Fruit fly (Drosophila melanogaster): Measurements from ENCODE around the gene CG5478.

Gene CG5478

dm6 chr3R:15972979-15973486, 39.5 kb upstream of the CG5478 start, which contains the start of gene Hel89B (continued):
- TF ChIP-seq CG9437 (GFP tag; optimal IDR thresholded peaks at IDR 0.05): no peak
- TF ChIP-seq CG15269 (tag; optimal IDR thresholded peaks at IDR 0.05): peak; percentile 59
- TF ChIP-seq CG11560 (tag; IDR thresholded peaks at IDR 0.05): no peak
- peak; percentile 62 for TF ChIP-seq CG12942 (GFP tag; optimal IDR thresholded peaks at IDR 0.05)
- TF ChIP-seq CG33557 (GFP tag; optimal IDR thresholded peaks at IDR 0.05): peak; percentile 5
- no peak for TF ChIP-seq ewg (GFP tag; optimal IDR thresholded peaks at IDR 0.05)
- TF ChIP-seq CG14441 (GFP tag; IDR thresholded peaks at IDR 0.05): no peak
- no peak for TF ChIP-seq Trl (optimal IDR thresholded peaks at IDR 0.05)
- peak; percentile 53 for TF ChIP-seq Trl (GFP tag; optimal IDR thresholded peaks at IDR 0.05)
- TF ChIP-seq CG10431 (GFP tag; optimal IDR thresholded peaks at IDR 0.05): no peak
- TF ChIP-seq Bteb2 (GFP tag; optimal IDR thresholded peaks at IDR 0.05): peak; percentile 42
- peak; percentile 9 for TF ChIP-seq HHEX (GFP tag; optimal IDR thresholded peaks at IDR 0.05)
- peak; percentile 19 for TF ChIP-seq CG9727 (GFP tag; optimal IDR thresholded peaks at IDR 0.05)
- TF ChIP-seq Aef1 (GFP tag; IDR thresholded peaks at IDR 0.05): no peak
- no peak for TF ChIP-seq CG10321 (GFP tag; IDR thresholded peaks at IDR 0.05)
- no peak for TF ChIP-seq CG4617 (GFP tag; optimal IDR thresholded peaks at IDR 0.05; ENCODE audit: borderline replicate concordance)
- no peak for TF ChIP-seq E2f1 (GFP tag; IDR thresholded peaks at IDR 0.05)
- TF ChIP-seq CG4820 (GFP tag; optimal IDR thresholded peaks at IDR 0.05): peak; percentile 30
- TF ChIP-seq corto (GFP tag; optimal IDR thresholded peaks at IDR 0.05): no peak
- peak; percentile 52 for TF ChIP-seq CG13894 (tag; optimal IDR thresholded peaks at IDR 0.05)
- TF ChIP-seq pb (GFP tag; optimal IDR thresholded peaks at IDR 0.05): no peak
- TF ChIP-seq ATbp (GFP tag; optimal IDR thresholded peaks at IDR 0.05): no peak
- TF ChIP-seq chn (GFP tag; optimal IDR thresholded peaks at IDR 0.05): peak; percentile 45
- no peak for TF ChIP-seq disco-r (GFP tag; optimal IDR thresholded peaks at IDR 0.05)
- TF ChIP-seq CG2116 (GFP tag; optimal IDR thresholded peaks at IDR 0.05): peak; percentile 89
- TF ChIP-seq CG1602 (GFP tag; optimal IDR thresholded peaks at IDR 0.05): peak; percentile 64
- TF ChIP-seq Atf3 (GFP tag; optimal IDR thresholded peaks at IDR 0.05): peak; percentile 23
- TF ChIP-seq crp (GFP tag; optimal IDR thresholded peaks at IDR 0.05): peak in 1 of 2 experiments; percentile 35
- TF ChIP-seq pum (GFP tag; optimal IDR thresholded peaks at IDR 0.05): peak; percentile 75
- no peak for TF ChIP-seq chinmo (GFP tag; IDR thresholded peaks at IDR 0.05; ENCODE audit: partially characterized antibody)
- TF ChIP-seq CG15601 (tag; optimal IDR thresholded peaks at IDR 0.05): peak; percentile 46
- TF ChIP-seq CG4360 (GFP tag; IDR thresholded peaks at IDR 0.05): no peak
- peak; percentile 66 to 67 for TF ChIP-seq dpn (GFP tag; optimal IDR thresholded peaks at IDR 0.05)
- no peak for TF ChIP-seq ttk (GFP tag; IDR thresholded peaks at IDR 0.05)
- TF ChIP-seq CG1832 (GFP tag; optimal IDR thresholded peaks at IDR 0.05): peak; percentile 46
- no peak for TF ChIP-seq rib (GFP tag; IDR thresholded peaks at IDR 0.05)
- TF ChIP-seq Elba2 (GFP tag; optimal IDR thresholded peaks at IDR 0.05): peak; percentile 47
- TF ChIP-seq CG7556 (GFP tag; optimal IDR thresholded peaks at IDR 0.05): no peak
- TF ChIP-seq her (GFP tag; optimal IDR thresholded peaks at IDR 0.05): no peak
- TF ChIP-seq CG8388 (GFP tag; optimal IDR thresholded peaks at IDR 0.05): peak; percentile 23
- TF ChIP-seq CG14014 (GFP tag; IDR thresholded peaks at IDR 0.05): no peak
- TF ChIP-seq bcd (GFP tag; optimal IDR thresholded peaks at IDR 0.05): peak; percentile 66
- peak; percentile 53 for TF ChIP-seq CG7839 (tag; optimal IDR thresholded peaks at IDR 0.05)
- TF ChIP-seq CG5180 (GFP tag; optimal IDR thresholded peaks at IDR 0.05): no peak
- TF ChIP-seq CG15011 (GFP tag; optimal IDR thresholded peaks at IDR 0.05): no peak
- TF ChIP-seq dmrt99B (tag; optimal IDR thresholded peaks at IDR 0.05): peak; percentile 51
- peak; percentile 85 for TF ChIP-seq bigmax (GFP tag; optimal IDR thresholded peaks at IDR 0.05)
- no peak for TF ChIP-seq wor (GFP tag; IDR thresholded peaks at IDR 0.05)
- no peak for TF ChIP-seq CG5953 (GFP tag; IDR thresholded peaks at IDR 0.05)
- no peak for TF ChIP-seq CG18619 (GFP tag; optimal IDR thresholded peaks at IDR 0.05)
- TF ChIP-seq Jarid2 (GFP tag; optimal IDR thresholded peaks at IDR 0.05): peak; percentile 62

Data from whole organism, embryonic.